Worm (Caenorhabditis elegans): ENCODE data around the gene clec-117.
A peak's percentile ranks its signal among the peaks of the same experiment; 100 is the strongest.

Gene clec-117

ce11 chrII:285627-286550, 10.9 kb downstream of the clec-117 start, which contains the start of gene B0432.10 (continued):
- no peak for TF ChIP-seq mef-2 (tag; optimal IDR thresholded peaks at IDR 0.05)
- peak; percentile 92 for TF ChIP-seq lsy-2 (tag; optimal IDR thresholded peaks at IDR 0.05)
- TF ChIP-seq unc-130 (tag; optimal IDR thresholded peaks at IDR 0.05), result peak; percentile 95
- TF ChIP-seq nhr-71 (tag; optimal IDR thresholded peaks at IDR 0.05), result peak; percentile 91
- peak; percentile 64 for TF ChIP-seq F16B12.6 (tag; optimal IDR thresholded peaks at IDR 0.05)
- TF ChIP-seq egl-13 (tag; optimal IDR thresholded peaks at IDR 0.05), result peak; percentile 81
- TF ChIP-seq nhr-11 (tag; optimal IDR thresholded peaks at IDR 0.05), result peak; percentile 69
- TF ChIP-seq nhr-28 (tag; optimal IDR thresholded peaks at IDR 0.05), result no peak
- peak; percentile 61 for TF ChIP-seq ceh-8 (GFP tag; optimal IDR thresholded peaks at IDR 0.05)
- TF ChIP-seq ceh-82 (tag; optimal IDR thresholded peaks at IDR 0.05), result peak; percentile 92 to 93 (median 93)
- TF ChIP-seq unc-98 (GFP tag; IDR thresholded peaks at IDR 0.05), result no peak

- TF ChIP-seq fkh-4 (tag; optimal IDR thresholded peaks at IDR 0.05; ENCODE audit: borderline replicate concordance), result no peak
- TF ChIP-seq egl-27 (tag; optimal IDR thresholded peaks at IDR 0.05), result no peak
- no peak for TF ChIP-seq C16A3.4 (tag; optimal IDR thresholded peaks at IDR 0.05)
- no peak for TF ChIP-seq hlh-17 (GFP tag; optimal IDR thresholded peaks at IDR 0.05; ENCODE audit: borderline replicate concordance)
- TF ChIP-seq unc-30 (tag; optimal IDR thresholded peaks at IDR 0.05), result no peak
- no peak for TF ChIP-seq fkh-8 (tag; optimal IDR thresholded peaks at IDR 0.05)
- TF ChIP-seq aha-1 (tag; optimal IDR thresholded peaks at IDR 0.05), result no peak
- TF ChIP-seq tbx-2 (tag; optimal IDR thresholded peaks at IDR 0.05), result no peak
- TF ChIP-seq blmp-1 (tag; optimal IDR thresholded peaks at IDR 0.05), result no peak
- TF ChIP-seq lin-14 (GFP tag; optimal IDR thresholded peaks at IDR 0.05), result no peak
- no peak for TF ChIP-seq lsy-2 (tag; optimal IDR thresholded peaks at IDR 0.05)
- TF ChIP-seq unc-98 (GFP tag; IDR thresholded peaks at IDR 0.05), result no peak
- no peak for TF ChIP-seq mdl-1 (tag; optimal IDR thresholded peaks at IDR 0.05)
- TF ChIP-seq tlp-1 (tag; optimal IDR thresholded peaks at IDR 0.05), result no peak
These were observed 13.2 kb downstream of the clec-117 start, which contains the start of gene B0432.9 for ce11 chrII:283594-283993. B0432.9 (minus strand) TSS chrII:283694.

- TF ChIP-seq lir-3 (tag; optimal IDR thresholded peaks at IDR 0.05; ENCODE audit: poor library complexity) (no peak), sox-4 (tag; optimal IDR thresholded peaks at IDR 0.05) (no peak), lin-14 (GFP tag; optimal IDR thresholded peaks at IDR 0.05) (no peak), ceh-88 (GFP tag; IDR thresholded peaks at IDR 0.05) (no peak), unc-30 (tag; optimal IDR thresholded peaks at IDR 0.05) (no peak), mdl-1 (tag; optimal IDR thresholded peaks at IDR 0.05) (no peak), nhr-20 (tag; optimal IDR thresholded peaks at IDR 0.05) (no peak), nhr-28 (tag; optimal IDR thresholded peaks at IDR 0.05) (no peak), efl-1 (optimal IDR thresholded peaks at IDR 0.05) (no peak), efl-1 (GFP tag; optimal IDR thresholded peaks at IDR 0.05 in 1 of 2) (no peak), egl-27 (tag; optimal IDR thresholded peaks at IDR 0.05) (no peak), lin-39 (tag; optimal IDR thresholded peaks at IDR 0.05) (no peak), mab-9 (GFP tag; IDR thresholded peaks at IDR 0.05) (no peak), aha-1 (tag; optimal IDR thresholded peaks at IDR 0.05) (no peak), jun-1 (tag; optimal IDR thresholded peaks at IDR 0.05) (no peak), mep-1 (tag; optimal IDR thresholded peaks at IDR 0.05) (no peak), sup-37 (GFP tag; optimal IDR thresholded peaks at IDR 0.05) (no peak), C34B4.2 (tag; optimal IDR thresholded peaks at IDR 0.05) (no peak), ets-5 (GFP tag; IDR thresholded peaks at IDR 0.05) (no peak)
These were observed 14.3 kb downstream of the clec-117 start, which contains the start of gene trul-1 for ce11 chrII:282483-282882. trul-1 (minus strand) TSS chrII:282583.

Data from whole organism, L1 larva.